Worm (Caenorhabditis elegans) whole organism, young adult: ENCODE measurements around the gene pps-1.

Experiments used
- B0035.1 ChIP-seq: sonication (generic microtip); optimal IDR thresholded peaks from 2 replicates; lab custom pipeline; 2016; ENCODE audit warnings: missing genetic modification characterization, mild to moderate bottlenecking, missing compliant biosample characterization, missing genotype, missing genetic modification reagents
- B0336.3 ChIP-seq: fragments of 200-800 bp; sonication (Bioruptor generic); IDR thresholded peaks from 2 replicates; pipeline ENCODE4 v1.3.6; 2022; ENCODE audit warnings: missing genetic modification characterization, missing compliant biosample characterization
- F22D6.2 ChIP-seq: sonication (generic microtip); optimal IDR thresholded peaks from 2 replicates; lab custom pipeline; 2016; ENCODE audit warnings: mild to moderate bottlenecking, missing genetic modification characterization, missing compliant biosample characterization
- F23B12.7 ChIP-seq: sonication (generic microtip); optimal IDR thresholded peaks from 2 replicates; lab custom pipeline; 2017; ENCODE audit warnings: missing genetic modification characterization, mild to moderate bottlenecking, missing compliant biosample characterization, antibody characterized with exemption, moderate library complexity; ENCODE audit not compliant: insufficient read depth
- F52B5.7 ChIP-seq: sonication (generic microtip); optimal IDR thresholded peaks from 2 replicates; lab custom pipeline; 2016; ENCODE audit warnings: mild to moderate bottlenecking, missing genetic modification characterization, missing compliant biosample characterization
- K12H6.12 ChIP-seq: fragments of 200-800 bp; sonication (Bioruptor generic); optimal IDR thresholded peaks from 2 replicates; lab custom pipeline; 2018; ENCODE audit warnings: mild to moderate bottlenecking, missing genetic modification characterization, missing compliant biosample characterization
- Y53G8AR.9 ChIP-seq: fragments of 200-800 bp; sonication (Bioruptor generic); conservative IDR thresholded peaks from 2 replicates; pipeline ENCODE4 v1.3.6; 2022; ENCODE audit warnings: missing genetic modification reagents, missing genetic modification characterization, missing compliant biosample characterization
- Y56A3A.18 ChIP-seq: fragments of 200-800 bp; sonication (Bioruptor generic); IDR thresholded peaks from 2 replicates; pipeline ENCODE4 v1.3.6; 2022; ENCODE audit warnings: missing genetic modification reagents, missing genetic modification characterization, missing compliant biosample characterization
- Y95B8A.8 ChIP-seq: fragments of 200-800 bp; sonication (Bioruptor generic); IDR thresholded peaks from 2 replicates; pipeline ENCODE4 v1.3.6; 2022; ENCODE audit warnings: missing genetic modification reagents, missing genetic modification characterization, missing compliant biosample characterization
- akir-1 ChIP-seq: fragments of 200-800 bp; sonication (Bioruptor generic); optimal IDR thresholded peaks from 2 replicates; lab custom pipeline; 2018; ENCODE audit warnings: mild to moderate bottlenecking, missing genetic modification characterization, moderate library complexity, missing compliant biosample characterization
- ama-1 ChIP-seq, 3 experiments: fragments of 150-350 bp in 1 of 3; sonication (generic microtip) in 2 of 3; optimal IDR thresholded peaks; 2 replicates each; lab custom pipeline; 2014 to 2018; ENCODE audit warnings: missing biosample characterization in 2 of 3, missing genetic modification characterization in 2 of 3, missing genetic modification reagents in 2 of 3
- atf-7 ChIP-seq: sonication (generic microtip); optimal IDR thresholded peaks from 2 replicates; lab custom pipeline; 2017; ENCODE audit warnings: mild to moderate bottlenecking, missing genetic modification characterization, missing compliant biosample characterization
- cebp-2 ChIP-seq: fragments of 200-800 bp; sonication (Bioruptor generic); IDR thresholded peaks from 2 replicates; pipeline ENCODE4 v1.3.6; 2022; ENCODE audit warnings: missing genetic modification characterization, missing compliant biosample characterization
- ceh-100 ChIP-seq: fragments of 200-800 bp; sonication (Bioruptor generic); IDR thresholded peaks from 2 replicates; pipeline ENCODE4 v1.3.6; 2022; ENCODE audit warnings: missing genetic modification reagents, missing genetic modification characterization, missing compliant biosample characterization
- ceh-27 ChIP-seq: fragments of 200-800 bp; sonication (Bioruptor generic); optimal IDR thresholded peaks from 2 replicates; lab custom pipeline; 2018; ENCODE audit warnings: mild to moderate bottlenecking, missing genetic modification characterization, moderate library complexity, missing compliant biosample characterization
- ceh-40 ChIP-seq: fragments of 200-800 bp; sonication (Bioruptor generic); IDR thresholded peaks from 2 replicates; pipeline ENCODE4 v1.3.6; 2022; ENCODE audit warnings: missing genetic modification characterization, missing compliant biosample characterization
- ceh-58 ChIP-seq: fragments of 200-800 bp; sonication (Bioruptor generic); IDR thresholded peaks from 2 replicates; pipeline ENCODE4 v1.3.6; 2022; ENCODE audit warnings: missing genetic modification characterization, missing compliant biosample characterization
- ceh-79 ChIP-seq: sonication (generic microtip); optimal IDR thresholded peaks from 2 replicates; lab custom pipeline; 2017; ENCODE audit warnings: mild to moderate bottlenecking, missing genetic modification characterization, missing compliant biosample characterization
- dpl-1 ChIP-seq: fragments of 150-350 bp; optimal IDR thresholded peaks from 2 replicates; lab custom pipeline; 2014; ENCODE audit warnings: missing biosample characterization, missing genetic modification reagents, missing genetic modification characterization
- ets-4 ChIP-seq: fragments of 200-800 bp; sonication (Bioruptor generic); optimal IDR thresholded peaks from 2 replicates; lab custom pipeline; 2018; ENCODE audit warnings: mild to moderate bottlenecking, missing genetic modification characterization, missing compliant biosample characterization
- let-607 ChIP-seq, 2 experiments: fragments of 200-800 bp in 1 of 2; sonication (Bioruptor generic) in 1 of 2; sonication (generic microtip) in 1 of 2; optimal IDR thresholded peaks; 2 replicates each; lab custom pipeline; 2016 to 2018; ENCODE audit warnings: mild to moderate bottlenecking in 2 of 2, missing compliant biosample characterization in 2 of 2, missing genetic modification characterization in 2 of 2, moderate library complexity in 2 of 2, missing genotype in 1 of 2
- lsl-1 ChIP-seq: fragments of 200-800 bp; sonication (Bioruptor generic); optimal IDR thresholded peaks from 2 replicates; lab custom pipeline; 2018; ENCODE audit warnings: mild to moderate bottlenecking, missing genetic modification characterization, moderate library complexity, missing compliant biosample characterization
- madf-6 ChIP-seq: fragments of 200-800 bp; sonication (Bioruptor generic); IDR thresholded peaks from 2 replicates; pipeline ENCODE4 v1.3.6; 2022; ENCODE audit warnings: missing genetic modification reagents, missing genetic modification characterization, missing compliant biosample characterization
- mxl-1 ChIP-seq: sonication (generic microtip); optimal IDR thresholded peaks from 2 replicates; lab custom pipeline; 2016; ENCODE audit warnings: missing genetic modification characterization, missing compliant biosample characterization
- sea-2 ChIP-seq: fragments of 200-800 bp; sonication (Bioruptor generic); IDR thresholded peaks from 2 replicates; pipeline ENCODE4 v1.3.6; 2022; ENCODE audit warnings: missing genetic modification characterization, missing compliant biosample characterization
- snpc-1.1 ChIP-seq: sonication (generic microtip); optimal IDR thresholded peaks from 2 replicates; lab custom pipeline; 2017; ENCODE audit warnings: missing genetic modification characterization, mild to moderate bottlenecking, missing compliant biosample characterization, antibody characterized with exemption, moderate library complexity, missing genotype, missing genetic modification reagents; ENCODE audit not compliant: insufficient read depth
- snpc-3.4 ChIP-seq: sonication (generic microtip); optimal IDR thresholded peaks from 2 replicates; lab custom pipeline; 2017; ENCODE audit warnings: missing genetic modification characterization, mild to moderate bottlenecking, missing compliant biosample characterization, antibody characterized with exemption, moderate library complexity, missing genotype, missing genetic modification reagents
- snpc-4 ChIP-seq, 5 experiments: fragments of 150-350 bp in 1 of 5; sonication (generic microtip) in 4 of 5; optimal IDR thresholded peaks; 2 replicates each; lab custom pipeline; 2014 to 2018; ENCODE audit warnings: missing genetic modification characterization in 5 of 5, missing biosample characterization in 3 of 5, antibody characterized with exemption in 2 of 5, mild to moderate bottlenecking in 2 of 5, missing compliant biosample characterization in 2 of 5, missing genotype in 2 of 5, moderate library complexity in 2 of 5, missing genetic modification reagents in 1 of 5
- somi-1 ChIP-seq: fragments of 200-800 bp; sonication (Bioruptor generic); optimal IDR thresholded peaks from 2 replicates; lab custom pipeline; 2018; ENCODE audit warnings: mild to moderate bottlenecking, missing genetic modification characterization, missing compliant biosample characterization
- sptf-2 ChIP-seq: fragments of 200-800 bp; sonication (Bioruptor generic); optimal IDR thresholded peaks from 2 replicates; lab custom pipeline; 2018; ENCODE audit warnings: mild to moderate bottlenecking, missing genetic modification characterization, missing compliant biosample characterization
- tbx-9 ChIP-seq: sonication (generic microtip); optimal IDR thresholded peaks from 2 replicates; lab custom pipeline; 2016; ENCODE audit warnings: borderline replicate concordance, missing genetic modification characterization, inconsistent platforms, missing compliant biosample characterization
- ztf-18 ChIP-seq: sonication (generic microtip); optimal IDR thresholded peaks from 2 replicates; lab custom pipeline; 2016; ENCODE audit warnings: missing genotype, mild to moderate bottlenecking, missing genetic modification characterization, missing compliant biosample characterization
- ztf-25 ChIP-seq: fragments of 200-800 bp; sonication (Bioruptor generic); IDR thresholded peaks from 2 replicates; pipeline ENCODE4 v1.3.6; 2022; ENCODE audit warnings: missing genetic modification reagents, missing genetic modification characterization, missing compliant biosample characterization
- ztf-28 ChIP-seq: fragments of 200-800 bp; sonication (Bioruptor generic); IDR thresholded peaks from 2 replicates; pipeline ENCODE4 v1.3.6; 2022; ENCODE audit warnings: missing genetic modification reagents, missing genetic modification characterization, missing compliant biosample characterization

pps-1 gene

ce11 chrIV:10161706-10162105 lies at the start of gene pps-1:
TSS of gene pps-1 (plus strand) at chrIV:10162006.
- no peak for TF ChIP-seq ztf-18 (tag; lab: Kevin White, UChicago)
- TF ChIP-seq sptf-2 (GFP tag; lab: Kevin White, UChicago), result no peak
- no peak for TF ChIP-seq ceh-100 (GFP tag; lab: Robert Waterston, UW)
- no peak for TF ChIP-seq ets-4 (GFP tag; lab: Kevin White, UChicago)
- no peak for TF ChIP-seq B0336.3 (GFP tag; lab: Robert Waterston, UW)
- no peak for TF ChIP-seq F22D6.2 (tag; lab: Kevin White, UChicago)
- TF ChIP-seq ama-1 (optimal IDR thresholded peaks at IDR 0.05; lab: Kevin White, UChicago), result no peak
- TF ChIP-seq ama-1 (GFP tag; optimal IDR thresholded peaks at IDR 0.05; lab: Kevin White, UChicago), result no peak
- no peak for TF ChIP-seq F23B12.7 (tag; lab: Kevin White, UChicago)
- TF ChIP-seq B0035.1, result no peak
- TF ChIP-seq cebp-2 (GFP tag; lab: Robert Waterston, UW), result no peak
- no peak for TF ChIP-seq ceh-40
- no peak for TF ChIP-seq ceh-58

- no peak for TF ChIP-seq dpl-1 (GFP tag; lab: Kevin White, UChicago)
- no peak for TF ChIP-seq madf-6 (GFP tag; lab: Robert Waterston, UW)
- no peak for TF ChIP-seq tbx-9 (tag; lab: Kevin White, UChicago)
- no peak for TF ChIP-seq mxl-1 (tag; lab: Kevin White, UChicago)
- TF ChIP-seq, all 124 proteins: peak for 0
These were observed 49.2 kb upstream of the pps-1 start, which contains the start of gene nsph-3.2 for ce11 chrIV:10112570-10112969. TSS of gene nsph-3.2 (plus strand) at chrIV:10112870.

ce11 chrIV:10115142-10115541 lies 46.7 kb upstream of the pps-1 start, which contains the start of gene C04G2.10:
TSS of gene C04G2.10 (plus strand) at chrIV:10115442.
- TF ChIP-seq B0336.3 (GFP tag; lab: Robert Waterston, UW) (no peak), akir-1 (GFP tag; lab: Kevin White, UChicago) (no peak), Y53G8AR.9 (GFP tag; lab: Robert Waterston, UW) (no peak), let-607 (tag; optimal IDR thresholded peaks at IDR 0.05; lab: Kevin White, UChicago) (no peak), K12H6.12 (tag; lab: Kevin White, UChicago) (no peak), ceh-27 (no peak), F52B5.7 (no peak), somi-1 (GFP tag; lab: Kevin White, UChicago) (no peak), ceh-79 (no peak)

ce11 chrIV:10116765-10117164 lies 45.0 kb upstream of the pps-1 start:
- no peak for TF ChIP-seq atf-7 (tag; lab: Kevin White, UChicago)
- TF ChIP-seq lsl-1, result peak; percentile 17
- no peak for TF ChIP-seq sea-2 (GFP tag; lab: Robert Waterston, UW)
- peak; percentile 19 for TF ChIP-seq snpc-3.4 (tag; lab: Kevin White, UChicago)
- no peak for TF ChIP-seq F22D6.2 (tag; lab: Kevin White, UChicago)
- TF ChIP-seq snpc-1.1 (tag; lab: Kevin White, UChicago), result peak; percentile 85
- 0 out of 2 replicates have a peak, but pooled peaks have one; percentile 17 for TF ChIP-seq madf-6 (GFP tag; lab: Robert Waterston, UW)
- peak; percentile 72 for TF ChIP-seq snpc-4 (GFP tag; optimal IDR thresholded peaks at IDR 0.05; lab: Kevin White, UChicago)
- peak; percentile 53 to 91 (median 68) for TF ChIP-seq snpc-4 (tag; optimal IDR thresholded peaks at IDR 0.05; lab: Kevin White, UChicago)

ce11 chrIV:10122205-10122604 lies 39.6 kb upstream of the pps-1 start, which contains the start of gene irld-21:
TSS of gene irld-21 (minus strand) at chrIV:10122305.
- no peak for TF ChIP-seq ceh-40
- no peak for TF ChIP-seq ztf-28 (GFP tag; lab: Robert Waterston, UW)
- no peak for TF ChIP-seq ztf-25 (GFP tag; lab: Robert Waterston, UW)
- TF ChIP-seq cebp-2 (GFP tag; lab: Robert Waterston, UW), result no peak
- TF ChIP-seq Y56A3A.18 (GFP tag; lab: Robert Waterston, UW), result no peak
- no peak for TF ChIP-seq Y95B8A.8
